Fruit fly (Drosophila melanogaster) whole organism, pupa: ENCODE measurements around the gene CG11398.

Experiments
- CG10348 ChIP-seq: fragments of 200-800 bp; sonication (Bioruptor generic); IDR thresholded peaks from 2 replicates; pipeline ENCODE4 v1.3.6; 2022; ENCODE audit warnings: missing biosample characterization, missing genetic modification characterization
- CG12605 ChIP-seq: fragments of 200-800 bp; sonication (Bioruptor generic); IDR thresholded peaks from 2 replicates; pipeline ENCODE4 v1.3.6; 2022; ENCODE audit warnings: missing biosample characterization, missing genetic modification characterization
- CG13204 ChIP-seq: fragments of 200-800 bp; sonication (Bioruptor generic); optimal IDR thresholded peaks from 2 replicates; lab custom pipeline; 2018; ENCODE audit warnings: missing biosample characterization, mild to moderate bottlenecking, missing genetic modification characterization, moderate library complexity
- CG14655 ChIP-seq: fragments of 200-800 bp; sonication (Bioruptor generic); optimal IDR thresholded peaks from 3 replicates; lab custom pipeline; 2017; ENCODE audit warnings: mild to moderate bottlenecking, missing biosample characterization, missing genetic modification reagents, missing genetic modification characterization
- CG15710 ChIP-seq: fragments of 200-800 bp; sonication (Bioruptor generic); optimal IDR thresholded peaks from 2 replicates; lab custom pipeline; 2018; ENCODE audit warnings: missing biosample characterization, mild to moderate bottlenecking, missing genetic modification characterization, moderate library complexity
- CG17806 ChIP-seq: fragments of 200-800 bp; sonication (Bioruptor generic); optimal IDR thresholded peaks from 2 replicates; lab custom pipeline; 2018; ENCODE audit warnings: missing biosample characterization, mild to moderate bottlenecking, missing genetic modification characterization, moderate library complexity
- CG32121 ChIP-seq: fragments of 200-800 bp; sonication (Bioruptor generic); IDR thresholded peaks from 2 replicates; pipeline ENCODE4 v1.3.6; 2022; ENCODE audit warnings: missing biosample characterization, missing genetic modification characterization
- CG34367 ChIP-seq: fragments of 200-800 bp; sonication (Bioruptor generic); optimal IDR thresholded peaks from 2 replicates; lab custom pipeline; 2018; ENCODE audit warnings: missing biosample characterization, mild to moderate bottlenecking, missing genetic modification characterization
- CG4496 ChIP-seq: fragments of 200-800 bp; sonication (Bioruptor generic); IDR thresholded peaks from 3 replicates; pipeline ENCODE4 v1.3.6; 2022; ENCODE audit warnings: missing biosample characterization, missing genetic modification characterization
- CG8159 ChIP-seq: fragments of 200-800 bp; sonication (Bioruptor generic); optimal IDR thresholded peaks from 3 replicates; lab custom pipeline; 2018; ENCODE audit warnings: missing biosample characterization, mild to moderate bottlenecking, missing genetic modification characterization, moderate library complexity
- CG8301 ChIP-seq: fragments of 200-800 bp; sonication (Bioruptor generic); optimal IDR thresholded peaks from 2 replicates; lab custom pipeline; 2018; ENCODE audit warnings: missing biosample characterization, mild to moderate bottlenecking, missing genetic modification characterization
- CG9948 ChIP-seq: fragments of 200-800 bp; sonication (Bioruptor generic); optimal IDR thresholded peaks from 2 replicates; lab custom pipeline; 2018; ENCODE audit warnings: missing biosample characterization, mild to moderate bottlenecking, missing genetic modification characterization, moderate library complexity
- D1 ChIP-seq: fragments of 200-800 bp; sonication (Bioruptor generic); optimal IDR thresholded peaks from 2 replicates; lab custom pipeline; 2018; ENCODE audit warnings: missing biosample characterization, mild to moderate bottlenecking, missing genetic modification characterization, moderate library complexity
- EcR ChIP-seq: fragments of 200-800 bp; sonication (Bioruptor generic); optimal IDR thresholded peaks from 3 replicates; lab custom pipeline; 2019; ENCODE audit warnings: missing biosample characterization, missing genetic modification characterization, mild to moderate bottlenecking, moderate library complexity, missing genetic modification reagents
- Ets98B ChIP-seq: fragments of 200-800 bp; sonication (Bioruptor generic); IDR thresholded peaks from 2 replicates; pipeline ENCODE4 v1.3.6; 2022; ENCODE audit warnings: missing biosample characterization, missing genetic modification characterization
- Pif1A ChIP-seq: fragments of 200-800 bp; sonication (Bioruptor generic); optimal IDR thresholded peaks from 3 replicates; lab custom pipeline; 2016; ENCODE audit warnings: missing biosample characterization, missing genetic modification characterization
- Pif1B ChIP-seq: fragments of 200-800 bp; sonication (Bioruptor generic); optimal IDR thresholded peaks from 3 replicates; lab custom pipeline; 2016; ENCODE audit warnings: missing biosample characterization, missing genetic modification characterization
- Snoo ChIP-seq: fragments of 200-800 bp; sonication (Bioruptor generic); optimal IDR thresholded peaks from 3 replicates; lab custom pipeline; 2017; ENCODE audit warnings: missing biosample characterization, mild to moderate bottlenecking, missing genetic modification characterization, inconsistent platforms
- fd96Ca ChIP-seq: fragments of 200-800 bp; sonication (Bioruptor generic); IDR thresholded peaks from 3 replicates; pipeline ENCODE4 v1.3.6; 2022; ENCODE audit warnings: missing biosample characterization, missing genetic modification characterization
- gl ChIP-seq: fragments of 200-800 bp; sonication (Bioruptor generic); optimal IDR thresholded peaks from 2 replicates; lab custom pipeline; 2018; ENCODE audit warnings: missing biosample characterization, mild to moderate bottlenecking, missing genetic modification characterization
- rn ChIP-seq: fragments of 200-800 bp; sonication (Bioruptor generic); IDR thresholded peaks from 2 replicates; pipeline ENCODE4 v1.3.6; 2022; ENCODE audit warnings: missing biosample characterization, missing genetic modification characterization

The CG11398 gene

DNA sequence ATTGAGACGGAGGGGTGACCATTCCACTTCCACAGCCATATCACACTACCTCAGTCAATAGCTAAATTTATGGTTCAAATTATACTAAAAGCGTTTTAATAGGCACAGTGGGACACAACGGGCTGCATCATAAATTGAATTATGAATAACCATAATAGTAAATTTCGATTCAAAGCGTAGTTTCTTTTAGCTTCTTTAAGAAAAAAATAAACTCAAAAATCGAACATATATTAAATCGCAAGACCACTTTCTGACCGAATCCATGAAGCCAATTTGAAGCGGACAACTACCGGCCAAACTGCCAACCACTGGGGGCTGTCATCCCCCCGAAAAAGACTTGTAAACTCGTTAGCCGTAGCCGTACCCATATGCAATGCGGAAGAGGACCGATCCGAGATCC lies 34.1 kb downstream of the CG11398 start:
- TF ChIP-seq gl (tag; lab: Kevin White, UChicago) (no peak), Ets98B (GFP tag; lab: Robert Waterston, UW) (peak; percentile 21; the same call in 1 of the 2 replicates), CG4496 (GFP tag; lab: Robert Waterston, UW) (peak; percentile 36; the same call in 1 of the 3 replicates), CG10348 (GFP tag; lab: Robert Waterston, UW) (no peak), CG15710 (tag; lab: Kevin White, UChicago) (no peak), rn (GFP tag; lab: Robert Waterston, UW) (no peak), CG12605 (GFP tag; lab: Robert Waterston, UW) (no peak)

DNA sequence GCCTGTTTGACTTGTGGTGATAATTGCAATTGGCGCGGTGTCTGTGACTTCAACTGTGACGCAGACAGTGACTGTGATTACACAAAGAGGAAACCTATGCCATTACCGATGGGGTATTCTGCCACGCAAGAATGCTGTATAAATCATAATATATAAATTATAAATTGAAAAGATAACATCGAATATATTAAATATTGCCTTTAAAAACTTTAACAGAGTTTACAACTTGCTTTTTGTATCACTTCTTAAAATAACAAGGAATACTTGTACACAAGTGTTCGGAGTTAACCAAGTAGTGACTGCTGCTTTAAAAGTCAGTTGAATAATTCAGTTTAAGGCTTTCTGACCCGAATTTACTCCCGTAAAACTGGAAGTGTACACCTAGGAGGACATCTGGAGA lies 35.1 kb downstream of the CG11398 start, which contains the start of gene CG11379:
Gene CG11379 (plus strand): TSS at position 301 of the 400 bp plus-strand sequence.
- no peak for TF ChIP-seq Pif1B (GFP tag; lab: Kevin White, UChicago)
- TF ChIP-seq EcR (GFP tag; lab: Kevin White, UChicago) = no peak
- TF ChIP-seq CG4496 (GFP tag; lab: Robert Waterston, UW) = no peak
- no peak for TF ChIP-seq Snoo (tag; lab: Kevin White, UChicago)
- no peak for TF ChIP-seq CG12605 (GFP tag; lab: Robert Waterston, UW)
- TF ChIP-seq Ets98B (GFP tag; lab: Robert Waterston, UW) = no peak
- no peak for TF ChIP-seq fd96Ca (GFP tag; lab: Robert Waterston, UW)
- TF ChIP-seq CG10348 (GFP tag; lab: Robert Waterston, UW) = no peak
- TF ChIP-seq CG17806 (tag; lab: Kevin White, UChicago) = no peak
- TF ChIP-seq rn (GFP tag; lab: Robert Waterston, UW) = no peak
- TF ChIP-seq D1 (tag; lab: Kevin White, UChicago) = no peak
- no peak for TF ChIP-seq Pif1A (GFP tag; lab: Kevin White, UChicago)
- no peak for TF ChIP-seq CG32121 (GFP tag; lab: Robert Waterston, UW)
- no peak for TF ChIP-seq CG9948 (tag; lab: Kevin White, UChicago)
- no peak for TF ChIP-seq CG34367 (tag; lab: Kevin White, UChicago)
- no peak for TF ChIP-seq CG8301 (tag; lab: Kevin White, UChicago)
- TF ChIP-seq gl (tag; lab: Kevin White, UChicago) = no peak
- TF ChIP-seq CG13204 (GFP tag; lab: Kevin White, UChicago) = no peak
- TF ChIP-seq CG8159 (tag; lab: Kevin White, UChicago) = no peak
- no peak for TF ChIP-seq CG15710 (tag; lab: Kevin White, UChicago)

DNA sequence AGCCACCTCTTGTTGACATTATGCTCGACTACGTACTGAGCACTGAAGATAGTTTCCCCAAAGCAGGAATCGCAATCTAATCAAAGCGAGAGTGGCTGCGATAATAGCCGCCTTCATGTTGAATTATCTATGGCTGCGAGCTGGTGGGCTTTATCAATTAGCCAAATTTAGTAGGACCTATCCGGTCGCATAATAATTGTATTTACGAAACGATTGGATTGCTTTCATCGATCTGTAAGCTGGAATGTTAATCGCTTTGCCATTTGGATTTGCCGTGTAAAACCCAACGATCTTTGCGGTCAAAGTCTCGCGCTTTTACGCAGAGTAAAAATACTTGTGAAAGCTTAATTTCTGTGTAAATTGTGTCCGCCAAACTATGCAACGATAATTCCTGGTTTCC lies 39.0 kb downstream of the CG11398 start, which contains the start of gene CG11384:
Gene CG11384 (minus strand): TSS at position 43 of the 400 bp plus-strand sequence.
- TF ChIP-seq CG17806 (tag; lab: Kevin White, UChicago) = no peak
- no peak for TF ChIP-seq CG32121 (GFP tag; lab: Robert Waterston, UW)
- no peak for TF ChIP-seq CG8301 (tag; lab: Kevin White, UChicago)
- TF ChIP-seq Pif1A (GFP tag; lab: Kevin White, UChicago) = no peak
- no peak for TF ChIP-seq CG12605 (GFP tag; lab: Robert Waterston, UW)
- no peak for TF ChIP-seq CG14655 (GFP tag; lab: Kevin White, UChicago)
- TF ChIP-seq CG8159 (tag; lab: Kevin White, UChicago) = no peak

DNA sequence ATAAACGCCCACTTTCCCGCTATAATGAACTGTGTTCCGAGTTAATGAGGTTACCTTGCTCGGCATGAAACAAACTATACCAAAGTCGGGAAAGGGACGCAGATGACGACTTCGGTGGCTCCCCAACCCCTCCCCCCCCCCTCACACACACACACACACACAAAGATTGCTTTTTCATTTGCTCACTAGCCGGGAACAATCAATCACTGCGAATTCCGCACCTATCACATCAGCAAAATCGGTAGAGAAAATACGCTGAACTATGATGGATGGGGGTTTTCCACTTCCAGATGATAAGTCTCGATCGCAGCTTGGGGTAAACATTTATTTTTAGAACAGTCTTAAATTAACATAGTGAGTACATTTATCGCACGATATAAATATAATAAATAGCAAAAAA lies 41.4 kb downstream of the CG11398 start:
- TF ChIP-seq Ets98B (GFP tag; lab: Robert Waterston, UW) (no peak), CG34367 (tag; lab: Kevin White, UChicago) (no peak), EcR (GFP tag; lab: Kevin White, UChicago) (no peak), CG8159 (tag; lab: Kevin White, UChicago) (no peak), Pif1B (GFP tag; lab: Kevin White, UChicago) (no peak), gl (tag; lab: Kevin White, UChicago) (no peak), CG4496 (GFP tag; lab: Robert Waterston, UW) (no peak)

DNA sequence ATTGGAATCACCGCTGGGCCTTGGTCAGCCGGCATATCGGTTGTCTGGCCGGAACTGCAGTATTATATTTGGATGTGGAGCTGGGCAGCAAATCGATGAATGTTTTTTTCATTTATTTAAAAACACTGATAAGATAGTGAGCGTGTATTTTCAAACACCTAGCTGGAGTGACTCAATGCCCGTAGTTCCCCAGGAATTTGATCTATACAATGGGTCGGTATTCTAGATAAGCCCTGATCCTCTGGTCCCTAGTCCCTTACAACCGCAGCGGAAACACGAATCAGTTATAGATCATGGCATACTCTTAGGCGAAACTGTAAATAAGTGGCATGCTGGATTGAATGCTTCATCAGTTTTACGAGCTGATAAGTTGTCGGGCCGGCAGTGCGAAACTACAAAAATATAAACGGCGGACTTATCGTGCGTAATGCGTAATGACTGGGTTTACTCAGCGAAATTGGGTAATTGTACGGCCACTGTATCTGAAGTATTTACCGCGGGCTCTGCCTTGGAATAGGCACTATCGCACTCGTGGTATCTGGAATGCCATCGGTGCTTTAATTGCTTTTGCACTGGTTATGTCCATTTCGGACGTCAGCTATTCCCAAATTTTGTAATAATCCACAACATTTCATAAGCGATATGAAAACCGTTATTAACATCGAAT lies 42.1 kb downstream of the CG11398 start:
- TF ChIP-seq CG13204 (GFP tag; lab: Kevin White, UChicago) (no peak), Ets98B (GFP tag; lab: Robert Waterston, UW) (no peak), rn (GFP tag; lab: Robert Waterston, UW) (no peak), gl (tag; lab: Kevin White, UChicago) (no peak), Pif1A (GFP tag; lab: Kevin White, UChicago) (no peak), CG8301 (tag; lab: Kevin White, UChicago) (no peak), CG12605 (GFP tag; lab: Robert Waterston, UW) (no peak), CG4496 (GFP tag; lab: Robert Waterston, UW) (no peak), fd96Ca (GFP tag; lab: Robert Waterston, UW) (no peak), CG17806 (tag; lab: Kevin White, UChicago) (no peak), CG9948 (tag; lab: Kevin White, UChicago) (no peak), D1 (tag; lab: Kevin White, UChicago) (no peak), EcR (GFP tag; lab: Kevin White, UChicago) (no peak), CG34367 (tag; lab: Kevin White, UChicago) (no peak), CG14655 (GFP tag; lab: Kevin White, UChicago) (no peak), Snoo (tag; lab: Kevin White, UChicago) (no peak), Pif1B (GFP tag; lab: Kevin White, UChicago) (no peak), CG10348 (GFP tag; lab: Robert Waterston, UW) (no peak)
- TF ChIP-seq, all 21 proteins: peak for 0
